Worm (Caenorhabditis elegans) whole organism, mixed stage, embryonic: Measurements from ENCODE around the gene ugt-11.

ENCODE experiments used
- ces-1 ChIP-seq: fragments of 150-350 bp; optimal IDR thresholded peaks from 2 replicates; lab custom pipeline; 2014; ENCODE audit warnings: missing biosample characterization, missing genetic modification reagents, missing genetic modification characterization
- elt-3 ChIP-seq: fragments of 150-350 bp; optimal IDR thresholded peaks from 2 replicates; lab custom pipeline; 2014; ENCODE audit warnings: missing biosample characterization, missing genetic modification characterization
- mab-5 ChIP-seq: fragments of 150-350 bp; optimal IDR thresholded peaks from 2 replicates; lab custom pipeline; 2014; ENCODE audit warnings: missing biosample characterization, missing genetic modification characterization
- unc-62 ChIP-seq: fragments of 150-350 bp; optimal IDR thresholded peaks from 2 replicates; lab custom pipeline; 2014; ENCODE audit warnings: missing biosample characterization, missing genetic modification reagents, missing genetic modification characterization

DNA sequence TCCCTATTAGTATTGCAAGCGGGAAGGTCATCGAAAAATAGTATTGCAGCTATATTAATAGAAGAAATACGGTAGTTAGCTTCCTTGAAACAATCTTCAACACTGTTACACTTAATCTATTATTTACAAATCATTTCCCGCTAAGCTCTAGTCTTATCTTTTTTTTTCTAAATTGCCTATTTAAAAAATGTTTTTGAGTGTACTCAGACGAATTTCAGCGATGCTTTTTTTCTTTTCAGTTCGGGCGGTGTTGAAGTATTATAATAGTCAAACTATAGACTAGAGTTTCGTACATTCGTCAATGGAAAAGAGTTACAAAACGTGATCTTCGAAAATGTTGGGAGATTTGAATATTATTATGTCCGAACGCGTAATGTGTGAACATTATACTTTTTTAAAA, 19.0 kb upstream of the ugt-11 start:
- TF ChIP-seq mab-5 (tag; lab: Kevin White, UChicago) (no peak), ces-1 (GFP tag; lab: Kevin White, UChicago) (no peak), unc-62 (GFP tag; lab: Kevin White, UChicago) (no peak), elt-3 (tag; lab: Kevin White, UChicago) (no peak)
